Worm (Caenorhabditis elegans) whole organism, early embryonic: ENCODE data around the gene T21B10.3.

Experiments
- pes-1 ChIP-seq: fragments of 200-800 bp; sonication (Bioruptor generic); IDR thresholded peaks from 2 replicates; pipeline ENCODE4 v1.3.6; 2022; ENCODE audit warnings: missing genetic modification reagents, missing genetic modification characterization, missing compliant biosample characterization
- scrt-1 ChIP-seq: fragments of 200-800 bp; sonication (Bioruptor generic); IDR thresholded peaks from 2 replicates; pipeline ENCODE4 v1.3.6; 2022; ENCODE audit warnings: missing genetic modification characterization, missing compliant biosample characterization
- sea-1 ChIP-seq: fragments of 200-800 bp; sonication (Bioruptor generic); conservative IDR thresholded peaks from 2 replicates; pipeline ENCODE4 v1.3.6; 2022; ENCODE audit warnings: missing genetic modification characterization, missing compliant biosample characterization
- tbx-37 ChIP-seq: fragments of 200-800 bp; sonication (Bioruptor generic); conservative IDR thresholded peaks from 2 replicates; pipeline ENCODE4 v1.3.6; 2022; ENCODE audit warnings: missing genetic modification reagents, missing genetic modification characterization, missing compliant biosample characterization

DNA sequence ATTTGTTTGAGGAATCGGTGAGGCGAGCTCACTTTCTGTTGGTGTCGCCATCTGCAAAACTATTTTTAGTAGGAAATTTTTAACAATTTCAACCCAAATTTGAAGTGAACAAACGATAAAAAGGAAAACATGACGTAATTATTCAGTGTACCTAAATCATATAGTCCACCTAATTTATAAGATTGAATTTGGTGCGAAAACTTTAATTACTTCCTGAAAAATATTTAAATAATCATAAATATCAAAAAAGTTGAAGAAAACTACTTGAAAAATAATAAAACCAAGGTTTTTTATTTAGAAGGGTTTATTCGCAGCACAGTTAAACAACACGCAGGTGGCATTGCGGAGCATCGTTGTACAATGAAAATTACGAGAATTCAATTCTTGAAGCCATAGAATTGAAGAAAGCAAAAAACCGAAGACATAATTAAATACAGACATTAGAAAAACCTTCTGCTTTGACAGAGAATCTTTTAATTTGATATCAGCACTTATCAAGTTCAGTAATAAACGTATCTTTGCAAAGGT lies 39.4 kb downstream of the T21B10.3 start, which contains the start of gene tomm-40:
- TF ChIP-seq pes-1 (GFP tag; lab: Robert Waterston, UW) (no peak), scrt-1 (GFP tag; lab: Robert Waterston, UW) (no peak), tbx-37 (GFP tag; lab: Robert Waterston, UW) (no peak), sea-1 (GFP tag; lab: Robert Waterston, UW) (no peak)
